Fruit fly (Drosophila melanogaster) Kc167 (cell line): Measurements from ENCODE around the gene CG18249.

Source experiments
- Myc ChIP-seq: fragments of >200 bp; optimal IDR thresholded peaks from 2 replicates; lab custom pipeline; 2017; ENCODE audit warnings: missing external identifiers
- h ChIP-seq: fragments of >200 bp; optimal IDR thresholded peaks from 3 replicates; lab custom pipeline; 2018; ENCODE audit warnings: missing external identifiers
- psq ChIP-seq: fragments of >200 bp; optimal IDR thresholded peaks from 2 replicates; lab custom pipeline; 2017; ENCODE audit warnings: missing external identifiers

- TF ChIP-seq Myc (no peak), h (lab: Kevin White, UChicago) (no peak), psq (lab: Kevin White, UChicago) (no peak)
Observed at dm6 chr3R:8240302-8240682, 20.3 kb downstream of the CG18249 start, which contains the start of gene Ada2b.
